Worm (Caenorhabditis elegans) whole organism, mixed stage, embryonic: Measurements from ENCODE around the gene F32F2.4.

Experiments
- M03D4.4 ChIP-seq: sonication (generic microtip); optimal IDR thresholded peaks from 2 replicates; lab custom pipeline; 2017; ENCODE audit warnings: mild to moderate bottlenecking, missing genetic modification characterization, missing compliant biosample characterization
- bed-3 ChIP-seq: fragments of 200-800 bp; sonication (Bioruptor generic); optimal IDR thresholded peaks from 3 replicates; lab custom pipeline; 2018; ENCODE audit warnings: mild to moderate bottlenecking, missing genetic modification characterization, moderate library complexity, missing compliant biosample characterization
- ceh-39 ChIP-seq: fragments of 150-350 bp; optimal IDR thresholded peaks from 2 replicates; lab custom pipeline; 2014; ENCODE audit warnings: missing biosample characterization, missing genetic modification characterization
- ceh-43 ChIP-seq: fragments of 200-800 bp; sonication (Bioruptor generic); optimal IDR thresholded peaks from 2 replicates; lab custom pipeline; 2018; ENCODE audit warnings: mild to moderate bottlenecking, missing genetic modification characterization, moderate library complexity, missing compliant biosample characterization
- ceh-83 ChIP-seq: fragments of 200-800 bp; sonication (Bioruptor generic); optimal IDR thresholded peaks from 2 replicates; lab custom pipeline; 2018; ENCODE audit warnings: mild to moderate bottlenecking, missing genetic modification characterization, missing compliant biosample characterization
- ces-1 ChIP-seq: fragments of 150-350 bp; optimal IDR thresholded peaks from 2 replicates; lab custom pipeline; 2014; ENCODE audit warnings: missing biosample characterization, missing genetic modification reagents, missing genetic modification characterization
- cnd-1 ChIP-seq: fragments of 200-800 bp; sonication (Bioruptor generic); optimal IDR thresholded peaks from 2 replicates; lab custom pipeline; 2018; ENCODE audit warnings: mild to moderate bottlenecking, missing genetic modification characterization, missing compliant biosample characterization
- drap-1 ChIP-seq: fragments of 200-800 bp; sonication (Bioruptor generic); optimal IDR thresholded peaks from 3 replicates; lab custom pipeline; 2018; ENCODE audit warnings: mild to moderate bottlenecking, missing genetic modification characterization, missing compliant biosample characterization
- elt-1 ChIP-seq: sonication (generic microtip); optimal IDR thresholded peaks from 2 replicates; lab custom pipeline; 2017; ENCODE audit warnings: missing genetic modification characterization, mild to moderate bottlenecking, missing compliant biosample characterization, antibody characterized with exemption, moderate library complexity, borderline replicate concordance; ENCODE audit not compliant: insufficient read depth
- elt-3 ChIP-seq: fragments of 150-350 bp; optimal IDR thresholded peaks from 2 replicates; lab custom pipeline; 2014; ENCODE audit warnings: missing biosample characterization, missing genetic modification characterization
- flh-1 ChIP-seq: fragments of 200-800 bp; sonication (Bioruptor generic); optimal IDR thresholded peaks from 2 replicates; lab custom pipeline; 2018; ENCODE audit warnings: mild to moderate bottlenecking, missing genetic modification characterization, moderate library complexity, missing compliant biosample characterization
- ham-2 ChIP-seq: fragments of 200-800 bp; sonication (Bioruptor generic); optimal IDR thresholded peaks from 2 replicates; lab custom pipeline; 2018; ENCODE audit warnings: mild to moderate bottlenecking, missing genetic modification characterization, missing compliant biosample characterization
- hlh-1 ChIP-seq: fragments of 150-350 bp; optimal IDR thresholded peaks from 2 replicates; lab custom pipeline; 2014; ENCODE audit warnings: missing biosample characterization, missing genetic modification reagents, missing genetic modification characterization
- lin-13 ChIP-seq: fragments of 150-350 bp; optimal IDR thresholded peaks from 2 replicates; lab custom pipeline; 2014; ENCODE audit warnings: missing biosample characterization, missing genetic modification characterization
- lin-32 ChIP-seq: fragments of 200-800 bp; sonication (Bioruptor generic); optimal IDR thresholded peaks from 2 replicates; lab custom pipeline; 2018; ENCODE audit warnings: mild to moderate bottlenecking, missing genetic modification characterization, missing compliant biosample characterization
- lsy-2 ChIP-seq: fragments of 150-350 bp; optimal IDR thresholded peaks from 2 replicates; lab custom pipeline; 2014; ENCODE audit warnings: missing biosample characterization, missing genetic modification characterization
- mab-5 ChIP-seq: fragments of 150-350 bp; optimal IDR thresholded peaks from 2 replicates; lab custom pipeline; 2014; ENCODE audit warnings: missing biosample characterization, missing genetic modification characterization
- mep-1 ChIP-seq: fragments of 150-350 bp; optimal IDR thresholded peaks from 2 replicates; lab custom pipeline; 2017; ENCODE audit warnings: missing biosample characterization, missing genetic modification reagents, missing genetic modification characterization, inconsistent platforms
- mls-2 ChIP-seq: sonication (generic microtip); optimal IDR thresholded peaks from 2 replicates; lab custom pipeline; 2016; ENCODE audit warnings: mild to moderate bottlenecking, missing genetic modification characterization, moderate library complexity, missing compliant biosample characterization
- nhr-2 ChIP-seq: fragments of 150-350 bp; optimal IDR thresholded peaks from 2 replicates; lab custom pipeline; 2014; ENCODE audit warnings: missing biosample characterization, missing genetic modification characterization
- nhr-237 ChIP-seq: fragments of 150-350 bp; optimal IDR thresholded peaks from 2 replicates; lab custom pipeline; 2014; ENCODE audit warnings: missing biosample characterization, missing genetic modification characterization
- nhr-28 ChIP-seq: fragments of 150-350 bp; optimal IDR thresholded peaks from 2 replicates; lab custom pipeline; 2014; ENCODE audit warnings: missing biosample characterization, missing genetic modification characterization
- nhr-76 ChIP-seq: sonication (generic microtip); optimal IDR thresholded peaks from 2 replicates; lab custom pipeline; 2017; ENCODE audit warnings: missing biosample characterization, missing genetic modification characterization
- pha-4 ChIP-seq: fragments of 150-350 bp; optimal IDR thresholded peaks from 2 replicates; lab custom pipeline; 2018; ENCODE audit warnings: missing biosample characterization, missing genetic modification reagents, missing genetic modification characterization
- sem-2 ChIP-seq: fragments of 200-800 bp; sonication (Bioruptor generic); optimal IDR thresholded peaks from 2 replicates; lab custom pipeline; 2018; ENCODE audit warnings: mild to moderate bottlenecking, missing genetic modification characterization, missing compliant biosample characterization
- snpc-4 ChIP-seq: fragments of 150-350 bp; optimal IDR thresholded peaks from 2 replicates; lab custom pipeline; 2014; ENCODE audit warnings: missing biosample characterization, missing genetic modification characterization
- sptf-1 ChIP-seq: sonication (generic microtip); optimal IDR thresholded peaks from 2 replicates; lab custom pipeline; 2017; ENCODE audit warnings: mild to moderate bottlenecking, missing genetic modification characterization, moderate library complexity, missing compliant biosample characterization
- tbx-8 ChIP-seq: fragments of 200-800 bp; sonication (Bioruptor generic); optimal IDR thresholded peaks from 2 replicates; lab custom pipeline; 2018; ENCODE audit warnings: mild to moderate bottlenecking, missing genetic modification characterization, moderate library complexity, missing compliant biosample characterization
- unc-120 ChIP-seq: sonication (generic microtip); optimal IDR thresholded peaks from 2 replicates; lab custom pipeline; 2017; ENCODE audit warnings: missing genetic modification characterization, missing compliant biosample characterization; ENCODE audit not compliant: poor library complexity, severe bottlenecking
- unc-39 ChIP-seq: fragments of 150-350 bp; optimal IDR thresholded peaks from 2 replicates; lab custom pipeline; 2014; ENCODE audit warnings: missing biosample characterization, missing genetic modification characterization
- unc-62 ChIP-seq: fragments of 150-350 bp; optimal IDR thresholded peaks from 2 replicates; lab custom pipeline; 2014; ENCODE audit warnings: missing biosample characterization, missing genetic modification reagents, missing genetic modification characterization
- zip-8 ChIP-seq: fragments of 150-350 bp; optimal IDR thresholded peaks from 2 replicates; lab custom pipeline; 2014; ENCODE audit warnings: missing biosample characterization, missing genetic modification characterization
- ztf-11 ChIP-seq: fragments of 150-350 bp; optimal IDR thresholded peaks from 2 replicates; lab custom pipeline; 2014; ENCODE audit warnings: missing biosample characterization, missing genetic modification characterization

Gene F32F2.4

ce11 chrV:13300492-13300891 is 24.4 kb downstream of the F32F2.4 start:
- TF ChIP-seq drap-1 (no peak), ztf-11 (tag; lab: Kevin White, UChicago) (no peak), unc-39 (no peak), pha-4 (no peak), zip-8 (tag; lab: Kevin White, UChicago) (no peak), mls-2 (tag; lab: Kevin White, UChicago) (no peak), elt-1 (tag; lab: Kevin White, UChicago) (no peak), nhr-76 (tag; lab: Kevin White, UChicago) (no peak), elt-3 (tag; lab: Kevin White, UChicago) (no peak), sptf-1 (tag; lab: Kevin White, UChicago) (no peak), lin-32 (GFP tag; lab: Kevin White, UChicago) (no peak), flh-1 (GFP tag; lab: Kevin White, UChicago) (no peak), unc-62 (GFP tag; lab: Kevin White, UChicago) (no peak), sem-2 (GFP tag; lab: Kevin White, UChicago) (no peak)

- TF ChIP-seq elt-1 (tag; lab: Kevin White, UChicago): no peak
- TF ChIP-seq sptf-1 (tag; lab: Kevin White, UChicago): no peak
- no peak for TF ChIP-seq pha-4
- no peak for TF ChIP-seq ceh-83 (GFP tag; lab: Kevin White, UChicago)
- no peak for TF ChIP-seq ham-2 (GFP tag; lab: Kevin White, UChicago)
- TF ChIP-seq hlh-1 (tag; lab: Kevin White, UChicago): no peak
- no peak for TF ChIP-seq drap-1
- TF ChIP-seq snpc-4 (tag; lab: Kevin White, UChicago): no peak
- TF ChIP-seq ceh-39 (tag; lab: Kevin White, UChicago): no peak
- no peak for TF ChIP-seq lsy-2 (tag; lab: Kevin White, UChicago)
- no peak for TF ChIP-seq tbx-8 (GFP tag; lab: Kevin White, UChicago)
- TF ChIP-seq M03D4.4 (tag; lab: Kevin White, UChicago): no peak
- no peak for TF ChIP-seq ces-1 (GFP tag; lab: Kevin White, UChicago)
- no peak for TF ChIP-seq sem-2 (GFP tag; lab: Kevin White, UChicago)
- TF ChIP-seq nhr-2 (tag; lab: Kevin White, UChicago): no peak
- TF ChIP-seq nhr-237: no peak
These were observed 25.4 kb downstream of the F32F2.4 start, which contains the start of gene ceh-79 for ce11 chrV:13301443-13301842. ceh-79 (plus strand) TSS chrV:13301833.

ce11 chrV:13304663-13305188 is 28.7 kb downstream of the F32F2.4 start, which contains the start of gene C26E1.2:
C26E1.2 (plus strand) TSS chrV:13305138.
- TF ChIP-seq mab-5 (tag; lab: Kevin White, UChicago) (no peak), bed-3 (GFP tag; lab: Kevin White, UChicago) (no peak), unc-62 (GFP tag; lab: Kevin White, UChicago) (no peak), M03D4.4 (tag; lab: Kevin White, UChicago) (no peak), hlh-1 (tag; lab: Kevin White, UChicago) (no peak), nhr-2 (tag; lab: Kevin White, UChicago) (no peak)
- TF ChIP-seq, all 35 proteins: peak for 0

ce11 chrV:13308616-13309015 is 32.6 kb downstream of the F32F2.4 start, which contains the start of gene C50B6.1:
C50B6.1 (plus strand) TSS chrV:13308916.
- no peak for TF ChIP-seq hlh-1 (tag; lab: Kevin White, UChicago)

- TF ChIP-seq hlh-1 (tag; lab: Kevin White, UChicago) (no peak), nhr-2 (tag; lab: Kevin White, UChicago) (no peak), unc-120 (tag; lab: Kevin White, UChicago) (no peak), drap-1 (no peak), unc-62 (GFP tag; lab: Kevin White, UChicago) (no peak), ces-1 (GFP tag; lab: Kevin White, UChicago) (no peak), sem-2 (GFP tag; lab: Kevin White, UChicago) (no peak), elt-1 (tag; lab: Kevin White, UChicago) (no peak), cnd-1 (tag; lab: Kevin White, UChicago) (no peak), mab-5 (tag; lab: Kevin White, UChicago) (no peak), ceh-43 (GFP tag; lab: Kevin White, UChicago) (no peak), nhr-76 (tag; lab: Kevin White, UChicago) (no peak), nhr-28 (tag; lab: Kevin White, UChicago) (no peak), flh-1 (GFP tag; lab: Kevin White, UChicago) (no peak), lin-13 (tag; lab: Kevin White, UChicago) (no peak), zip-8 (tag; lab: Kevin White, UChicago) (no peak), ceh-83 (GFP tag; lab: Kevin White, UChicago) (no peak), mep-1 (tag; lab: Kevin White, UChicago) (no peak), nhr-237 (no peak), tbx-8 (GFP tag; lab: Kevin White, UChicago) (no peak)
- TF ChIP-seq, all 35 proteins: peak for 0
These were observed 33.7 kb downstream of the F32F2.4 start for ce11 chrV:13309806-13310205.
